Fruit fly (Drosophila melanogaster) whole organism, embryonic: ENCODE data around the gene CG15044.
A peak's percentile ranks its signal among the peaks of the same experiment; 100 is the strongest.

ENCODE experiments used
- Aef1 ChIP-seq: fragments of 200-800 bp; sonication (Bioruptor generic); IDR thresholded peaks from 3 replicates; pipeline ENCODE4 v1.3.6; 2022; ENCODE audit warnings: missing biosample characterization, missing genetic modification characterization
- CG1024 ChIP-seq: fragments of 200-800 bp; sonication (Bioruptor generic); IDR thresholded peaks from 2 replicates; pipeline ENCODE4 v1.3.6; 2022; ENCODE audit warnings: missing biosample characterization, missing genetic modification characterization
- CG10274 ChIP-seq: fragments of 200-800 bp; sonication (Bioruptor generic); optimal IDR thresholded peaks from 3 replicates; lab custom pipeline; 2017; ENCODE audit warnings: missing biosample characterization, mild to moderate bottlenecking, missing genetic modification characterization
- CG10543 ChIP-seq: fragments of 200-800 bp; sonication (Bioruptor generic); optimal IDR thresholded peaks from 3 replicates; lab custom pipeline; 2017; ENCODE audit warnings: missing biosample characterization, mild to moderate bottlenecking, missing genetic modification characterization, moderate library complexity
- CG1233 ChIP-seq: fragments of 200-800 bp; sonication (Bioruptor generic); optimal IDR thresholded peaks from 4 replicates; lab custom pipeline; 2018; ENCODE audit warnings: missing biosample characterization, mild to moderate bottlenecking, missing genetic modification characterization
- CG13894 ChIP-seq: fragments of 200-800 bp; sonication (Bioruptor generic); optimal IDR thresholded peaks from 3 replicates; lab custom pipeline; 2018; ENCODE audit warnings: missing biosample characterization, mild to moderate bottlenecking, missing genetic modification characterization, moderate library complexity
- CG14014 ChIP-seq: fragments of 200-800 bp; sonication (Bioruptor generic); IDR thresholded peaks from 2 replicates; pipeline ENCODE4 v1.3.6; 2022; ENCODE audit warnings: missing biosample characterization, missing genetic modification characterization
- CG17361 ChIP-seq: fragments of 200-800 bp; sonication (Bioruptor generic); IDR thresholded peaks from 3 replicates; pipeline ENCODE4 v1.3.6; 2022; ENCODE audit warnings: missing biosample characterization, missing genetic modification characterization
- CG1792 ChIP-seq: fragments of 200-800 bp; sonication (Bioruptor generic); optimal IDR thresholded peaks from 2 replicates; lab custom pipeline; 2016; ENCODE audit warnings: missing biosample characterization, missing genetic modification characterization
- CG18764 ChIP-seq: fragments of 200-800 bp; sonication (Bioruptor generic); optimal IDR thresholded peaks from 3 replicates; lab custom pipeline; 2016; ENCODE audit warnings: missing biosample characterization, missing genetic modification characterization
- CG34422 ChIP-seq: fragments of 200-800 bp; sonication (Bioruptor generic); IDR thresholded peaks from 3 replicates; pipeline ENCODE4 v1.3.6; 2022; ENCODE audit warnings: missing biosample characterization, missing genetic modification characterization
- CG4328 ChIP-seq: fragments of 200-800 bp; sonication (Bioruptor generic); optimal IDR thresholded peaks from 3 replicates; lab custom pipeline; 2017; ENCODE audit warnings: missing biosample characterization, missing genetic modification reagents, missing genetic modification characterization
- CG5245 ChIP-seq: fragments of 200-800 bp; sonication (Bioruptor generic); optimal IDR thresholded peaks from 3 replicates; lab custom pipeline; 2016; ENCODE audit warnings: missing biosample characterization, missing genetic modification characterization
- CG7271 ChIP-seq: fragments of 200-800 bp; sonication (Bioruptor generic); optimal IDR thresholded peaks from 2 replicates; lab custom pipeline; 2018; ENCODE audit warnings: missing biosample characterization, mild to moderate bottlenecking, missing genetic modification characterization, moderate library complexity
- CG7372 ChIP-seq: fragments of 200-800 bp; sonication (Bioruptor generic); IDR thresholded peaks from 2 replicates; pipeline ENCODE4 v1.3.6; 2022; ENCODE audit warnings: missing biosample characterization, missing genetic modification characterization
- CG7556 ChIP-seq: fragments of 200-800 bp; sonication (Bioruptor generic); optimal IDR thresholded peaks from 2 replicates; lab custom pipeline; 2017; ENCODE audit warnings: missing biosample characterization, mild to moderate bottlenecking, missing genetic modification characterization
- CG8089 ChIP-seq: fragments of 200-800 bp; sonication (Bioruptor generic); optimal IDR thresholded peaks from 3 replicates; lab custom pipeline; 2016; ENCODE audit warnings: missing biosample characterization, missing genetic modification characterization
- CG8478 ChIP-seq: fragments of >200 bp; optimal IDR thresholded peaks from 2 replicates; lab custom pipeline; 2018
- CG9817 ChIP-seq: fragments of 200-800 bp; sonication (Bioruptor generic); optimal IDR thresholded peaks from 2 replicates; lab custom pipeline; 2018; ENCODE audit warnings: missing biosample characterization, mild to moderate bottlenecking, missing genetic modification characterization, moderate library complexity
- Dip3 ChIP-seq: fragments of 200-800 bp; sonication (Bioruptor generic); optimal IDR thresholded peaks from 3 replicates; lab custom pipeline; 2016; ENCODE audit warnings: missing biosample characterization, missing genetic modification characterization
- Elba2 ChIP-seq: fragments of 200-800 bp; sonication (Bioruptor generic); optimal IDR thresholded peaks from 3 replicates; lab custom pipeline; 2016; ENCODE audit warnings: missing biosample characterization, missing genetic modification characterization
- Hr39 ChIP-seq: fragments of >200 bp; optimal IDR thresholded peaks from 2 replicates; lab custom pipeline; 2017
- Lhr ChIP-seq: fragments of 200-800 bp; sonication (Bioruptor generic); optimal IDR thresholded peaks from 3 replicates; lab custom pipeline; 2017; ENCODE audit warnings: mild to moderate bottlenecking, missing biosample characterization, missing genetic modification reagents, missing genetic modification characterization
- Neu2 ChIP-seq: fragments of 200-800 bp; sonication (Bioruptor generic); optimal IDR thresholded peaks from 3 replicates; lab custom pipeline; 2016; ENCODE audit warnings: missing biosample characterization, missing genetic modification characterization, borderline replicate concordance
- Pdp1 ChIP-seq, 2 experiments: fragments of 200-800 bp; sonication (Bioruptor generic); optimal IDR thresholded peaks; 3 replicates each; lab custom pipeline; 2016; ENCODE audit warnings: missing biosample characterization in 2 of 2, missing genetic modification characterization in 2 of 2, mild to moderate bottlenecking in 1 of 2, moderate library complexity in 1 of 2
- Ptx1 ChIP-seq: fragments of 200-800 bp; sonication (Bioruptor generic); IDR thresholded peaks from 2 replicates; pipeline ENCODE4 v1.3.6; 2022; ENCODE audit warnings: missing biosample characterization, missing genetic modification characterization
- Stat92E ChIP-seq, 3 experiments: fragments of >200 bp in 2 of 3; fragments of 200-800 bp in 1 of 3; sonication (Bioruptor generic) in 1 of 3; optimal IDR thresholded peaks; 2 replicates each; lab custom pipeline; 2017 to 2019; ENCODE audit warnings: missing biosample characterization in 3 of 3, missing genetic modification characterization in 3 of 3, mild to moderate bottlenecking in 1 of 3, moderate library complexity in 1 of 3
- Trl ChIP-seq, 3 experiments: fragments of >200 bp in 2 of 3; fragments of 200-800 bp in 1 of 3; sonication (Bioruptor generic) in 1 of 3; optimal IDR thresholded peaks; 2 replicates in 1 of 3; 3 replicates in 2 of 3; lab custom pipeline; 2016 to 2017; ENCODE audit warnings: missing biosample characterization in 1 of 3, missing genetic modification characterization in 1 of 3
- ato ChIP-seq: fragments of 200-800 bp; sonication (Bioruptor generic); IDR thresholded peaks from 2 replicates; pipeline ENCODE4 v1.3.6; 2022; ENCODE audit warnings: missing biosample characterization, missing genetic modification characterization; ENCODE audit not compliant: partially characterized antibody
- bsh ChIP-seq, 2 experiments: fragments of 200-800 bp; sonication (Bioruptor generic); optimal IDR thresholded peaks; 2 replicates each; lab custom pipeline; 2017 to 2018; ENCODE audit warnings: mild to moderate bottlenecking in 2 of 2, missing biosample characterization in 2 of 2, missing genetic modification characterization in 2 of 2, moderate library complexity in 1 of 2
- cg ChIP-seq: fragments of 200-800 bp; sonication (Bioruptor generic); optimal IDR thresholded peaks from 3 replicates; lab custom pipeline; 2019; ENCODE audit warnings: missing biosample characterization, mild to moderate bottlenecking, missing genetic modification characterization, moderate library complexity
- crc ChIP-seq: fragments of 200-800 bp; sonication (Bioruptor generic); optimal IDR thresholded peaks from 2 replicates; lab custom pipeline; 2016; ENCODE audit warnings: missing biosample characterization, missing genetic modification characterization
- croc ChIP-seq: fragments of 200-800 bp; sonication (Bioruptor generic); conservative IDR thresholded peaks from 3 replicates; pipeline ENCODE4 v1.3.6; 2022; ENCODE audit warnings: missing biosample characterization, missing genetic modification characterization
- dpn ChIP-seq, 2 experiments: fragments of 200-800 bp; sonication (Bioruptor generic); optimal IDR thresholded peaks; 3 replicates each; lab custom pipeline; 2016; ENCODE audit warnings: missing biosample characterization in 2 of 2, missing genetic modification characterization in 2 of 2
- insv ChIP-seq, 2 experiments: fragments of 200-800 bp; sonication (Bioruptor generic); optimal IDR thresholded peaks; 3 replicates each; lab custom pipeline; 2016 to 2018; ENCODE audit warnings: missing biosample characterization in 2 of 2, missing genetic modification characterization in 2 of 2
- kah ChIP-seq: fragments of 200-800 bp; sonication (Bioruptor generic); optimal IDR thresholded peaks from 2 replicates; lab custom pipeline; 2018; ENCODE audit warnings: missing biosample characterization, mild to moderate bottlenecking, missing genetic modification characterization
- kni ChIP-seq: fragments of 200-800 bp; sonication (Bioruptor generic); optimal IDR thresholded peaks from 3 replicates; lab custom pipeline; 2017; ENCODE audit warnings: mild to moderate bottlenecking, missing biosample characterization, missing genetic modification reagents, missing genetic modification characterization
- lmd ChIP-seq: fragments of 200-800 bp; sonication (Bioruptor generic); IDR thresholded peaks from 2 replicates; pipeline ENCODE4 v1.3.6; 2022; ENCODE audit warnings: missing biosample characterization, missing genetic modification characterization
- pho ChIP-seq: fragments of 200-800 bp; sonication (Bioruptor generic); optimal IDR thresholded peaks from 2 replicates; lab custom pipeline; 2016; ENCODE audit warnings: missing biosample characterization, missing genetic modification characterization
- pnt ChIP-seq: fragments of 200-800 bp; sonication (Bioruptor generic); optimal IDR thresholded peaks from 3 replicates; lab custom pipeline; 2016; ENCODE audit warnings: missing biosample characterization, missing genetic modification characterization
- pum ChIP-seq: fragments of 200-800 bp; sonication (Bioruptor generic); optimal IDR thresholded peaks from 2 replicates; lab custom pipeline; 2016; ENCODE audit warnings: missing biosample characterization, missing genetic modification characterization
- pzg ChIP-seq: fragments of 200-800 bp; sonication (Bioruptor generic); optimal IDR thresholded peaks from 3 replicates; lab custom pipeline; 2018; ENCODE audit warnings: missing biosample characterization, mild to moderate bottlenecking, missing genetic modification characterization, moderate library complexity
- ranshi ChIP-seq: fragments of 200-800 bp; sonication (Bioruptor generic); IDR thresholded peaks from 2 replicates; pipeline ENCODE4 v1.3.6; 2022; ENCODE audit warnings: missing biosample characterization, missing genetic modification characterization
- rib ChIP-seq: fragments of 200-800 bp; sonication (Bioruptor generic); IDR thresholded peaks from 2 replicates; pipeline ENCODE4 v1.3.6; 2022; ENCODE audit warnings: missing biosample characterization, missing genetic modification characterization
- row ChIP-seq: fragments of 200-800 bp; sonication (Bioruptor generic); IDR thresholded peaks from 3 replicates; pipeline ENCODE4 v1.3.6; 2022; ENCODE audit warnings: missing biosample characterization, missing genetic modification characterization
- sd ChIP-seq: fragments of 200-800 bp; sonication (Bioruptor generic); optimal IDR thresholded peaks from 3 replicates; lab custom pipeline; 2018; ENCODE audit warnings: missing biosample characterization, mild to moderate bottlenecking, missing genetic modification characterization, moderate library complexity
- sens-2 ChIP-seq: fragments of 200-800 bp; sonication (Bioruptor generic); IDR thresholded peaks from 2 replicates; pipeline ENCODE4 v1.3.6; 2022; ENCODE audit warnings: missing biosample characterization, missing genetic modification characterization
- vnd ChIP-seq: fragments of 200-800 bp; sonication (Bioruptor generic); IDR thresholded peaks from 3 replicates; pipeline ENCODE4 v1.3.6; 2022; ENCODE audit warnings: missing biosample characterization, missing genetic modification characterization; ENCODE audit not compliant: partially characterized antibody
- wor ChIP-seq: fragments of 200-800 bp; sonication (Bioruptor generic); IDR thresholded peaks from 2 replicates; pipeline ENCODE4 v1.3.6; 2022; ENCODE audit warnings: missing biosample characterization, missing genetic modification characterization
- zfh1 ChIP-seq: fragments of 200-800 bp; sonication (Bioruptor generic); IDR thresholded peaks from 3 replicates; pipeline ENCODE4 v1.3.6; 2022; ENCODE audit warnings: missing biosample characterization, missing genetic modification characterization

The CG15044 gene

dm6 chrX:18515988-18516541, 24.3 kb upstream of the CG15044 start (continued):
- TF ChIP-seq cg (peak; percentile 90), rib (GFP tag; lab: Robert Waterston, UW) (0 out of 2 replicates have a peak, but pooled peaks have one; percentile 13), ranshi (GFP tag; lab: Robert Waterston, UW) (no peak), CG7271 (no peak), zfh1 (GFP tag; lab: Robert Waterston, UW) (peak; percentile 33; the same call in 1 of the 3 replicates), pnt (GFP tag; lab: Kevin White, UChicago) (no peak), sens-2 (GFP tag; lab: Robert Waterston, UW) (no peak), ato (GFP tag; lab: Robert Waterston, UW) (no peak), lmd (GFP tag; lab: Robert Waterston, UW) (peak; percentile 23; the same call in 1 of the 2 replicates), Trl (optimal IDR thresholded peaks at IDR 0.05; lab: Kevin White, UChicago) (no peak), Trl (GFP tag; optimal IDR thresholded peaks at IDR 0.05; lab: Kevin White, UChicago) (peak; percentile 8), CG7556 (GFP tag; lab: Kevin White, UChicago) (no peak), insv (GFP tag; optimal IDR thresholded peaks at IDR 0.05; lab: Kevin White, UChicago) (peak; percentile 63 to 93), CG14014 (GFP tag; lab: Robert Waterston, UW) (no peak; the same call in 1 of the 2 replicates), CG34422 (GFP tag; lab: Robert Waterston, UW) (0 out of 3 replicates have a peak, but pooled peaks have one; percentile 6), CG17361 (GFP tag; lab: Robert Waterston, UW) (peak; percentile 34; the same call in 1 of the 3 replicates), row (GFP tag; lab: Robert Waterston, UW) (peak; percentile 89), Hr39 (lab: Kevin White, UChicago) (no peak), crc (GFP tag; lab: Kevin White, UChicago) (no peak), CG8089 (GFP tag; lab: Kevin White, UChicago) (peak; percentile 1), dpn (GFP tag; optimal IDR thresholded peaks at IDR 0.05; lab: Kevin White, UChicago) (peak in 1 of 2 experiments; percentile 25), CG8478 (no peak), CG9817 (peak; percentile 15), Neu2 (GFP tag; lab: Kevin White, UChicago) (no peak), CG10543 (peak; percentile 17), Dip3 (GFP tag; lab: Kevin White, UChicago) (no peak), pum (GFP tag; lab: Kevin White, UChicago) (no peak), Lhr (no peak), CG1024 (0 out of 2 replicates have a peak, but pooled peaks have one; percentile 12), CG10274 (GFP tag; lab: Kevin White, UChicago) (no peak), wor (GFP tag; lab: Robert Waterston, UW) (no peak), Elba2 (GFP tag; lab: Kevin White, UChicago) (peak; percentile 19), Ptx1 (GFP tag; lab: Robert Waterston, UW) (peak; percentile 33; the same call in 1 of the 2 replicates), CG13894 (tag; lab: Kevin White, UChicago) (no peak), vnd (no peak), CG1792 (GFP tag; lab: Kevin White, UChicago) (no peak), Pdp1 (GFP tag; optimal IDR thresholded peaks at IDR 0.05; lab: Kevin White, UChicago) (peak; percentile 7 to 34), CG1233 (GFP tag; lab: Kevin White, UChicago) (peak; percentile 12), kni (GFP tag; lab: Kevin White, UChicago) (peak; percentile 4), CG4328 (GFP tag; lab: Kevin White, UChicago) (no peak), sd (peak; percentile 28), CG7372 (GFP tag; lab: Robert Waterston, UW) (no peak), Stat92E (GFP tag; optimal IDR thresholded peaks at IDR 0.05; lab: Kevin White, UChicago) (no peak), pho (GFP tag; lab: Kevin White, UChicago) (no peak), Aef1 (GFP tag; lab: Robert Waterston, UW) (peak; percentile 23; the same call in 1 of the 3 replicates), CG18764 (GFP tag; lab: Kevin White, UChicago) (no peak), CG5245 (GFP tag; lab: Kevin White, UChicago) (no peak), croc (GFP tag; lab: Robert Waterston, UW) (no peak), bsh (GFP tag; optimal IDR thresholded peaks at IDR 0.05; lab: Kevin White, UChicago) (no peak), pzg (GFP tag; lab: Kevin White, UChicago) (peak; percentile 5), kah (GFP tag; lab: Kevin White, UChicago) (no peak)
